Fruit fly (Drosophila melanogaster) whole organism, pupa: ENCODE results near the gene Gmap.

ENCODE experiments used
- CG10348 ChIP-seq: fragments of 200-800 bp; sonication (Bioruptor generic); IDR thresholded peaks from 2 replicates; pipeline ENCODE4 v1.3.6; 2022; ENCODE audit warnings: missing biosample characterization, missing genetic modification characterization
- CG13204 ChIP-seq: fragments of 200-800 bp; sonication (Bioruptor generic); optimal IDR thresholded peaks from 2 replicates; lab custom pipeline; 2018; ENCODE audit warnings: missing biosample characterization, mild to moderate bottlenecking, missing genetic modification characterization, moderate library complexity
- CG14655 ChIP-seq: fragments of 200-800 bp; sonication (Bioruptor generic); optimal IDR thresholded peaks from 3 replicates; lab custom pipeline; 2017; ENCODE audit warnings: mild to moderate bottlenecking, missing biosample characterization, missing genetic modification reagents, missing genetic modification characterization
- CG15710 ChIP-seq: fragments of 200-800 bp; sonication (Bioruptor generic); optimal IDR thresholded peaks from 2 replicates; lab custom pipeline; 2018; ENCODE audit warnings: missing biosample characterization, mild to moderate bottlenecking, missing genetic modification characterization, moderate library complexity
- CG32121 ChIP-seq: fragments of 200-800 bp; sonication (Bioruptor generic); IDR thresholded peaks from 2 replicates; pipeline ENCODE4 v1.3.6; 2022; ENCODE audit warnings: missing biosample characterization, missing genetic modification characterization
- CG34367 ChIP-seq: fragments of 200-800 bp; sonication (Bioruptor generic); optimal IDR thresholded peaks from 2 replicates; lab custom pipeline; 2018; ENCODE audit warnings: missing biosample characterization, mild to moderate bottlenecking, missing genetic modification characterization
- CG4496 ChIP-seq: fragments of 200-800 bp; sonication (Bioruptor generic); IDR thresholded peaks from 3 replicates; pipeline ENCODE4 v1.3.6; 2022; ENCODE audit warnings: missing biosample characterization, missing genetic modification characterization
- CG8159 ChIP-seq: fragments of 200-800 bp; sonication (Bioruptor generic); optimal IDR thresholded peaks from 3 replicates; lab custom pipeline; 2018; ENCODE audit warnings: missing biosample characterization, mild to moderate bottlenecking, missing genetic modification characterization, moderate library complexity
- D1 ChIP-seq: fragments of 200-800 bp; sonication (Bioruptor generic); optimal IDR thresholded peaks from 2 replicates; lab custom pipeline; 2018; ENCODE audit warnings: missing biosample characterization, mild to moderate bottlenecking, missing genetic modification characterization, moderate library complexity
- EcR ChIP-seq: fragments of 200-800 bp; sonication (Bioruptor generic); optimal IDR thresholded peaks from 3 replicates; lab custom pipeline; 2019; ENCODE audit warnings: missing biosample characterization, missing genetic modification characterization, mild to moderate bottlenecking, moderate library complexity, missing genetic modification reagents
- Ets98B ChIP-seq: fragments of 200-800 bp; sonication (Bioruptor generic); IDR thresholded peaks from 2 replicates; pipeline ENCODE4 v1.3.6; 2022; ENCODE audit warnings: missing biosample characterization, missing genetic modification characterization
- Pif1B ChIP-seq: fragments of 200-800 bp; sonication (Bioruptor generic); optimal IDR thresholded peaks from 3 replicates; lab custom pipeline; 2016; ENCODE audit warnings: missing biosample characterization, missing genetic modification characterization
- Snoo ChIP-seq: fragments of 200-800 bp; sonication (Bioruptor generic); optimal IDR thresholded peaks from 3 replicates; lab custom pipeline; 2017; ENCODE audit warnings: missing biosample characterization, mild to moderate bottlenecking, missing genetic modification characterization, inconsistent platforms
- gl ChIP-seq: fragments of 200-800 bp; sonication (Bioruptor generic); optimal IDR thresholded peaks from 2 replicates; lab custom pipeline; 2018; ENCODE audit warnings: missing biosample characterization, mild to moderate bottlenecking, missing genetic modification characterization

DNA sequence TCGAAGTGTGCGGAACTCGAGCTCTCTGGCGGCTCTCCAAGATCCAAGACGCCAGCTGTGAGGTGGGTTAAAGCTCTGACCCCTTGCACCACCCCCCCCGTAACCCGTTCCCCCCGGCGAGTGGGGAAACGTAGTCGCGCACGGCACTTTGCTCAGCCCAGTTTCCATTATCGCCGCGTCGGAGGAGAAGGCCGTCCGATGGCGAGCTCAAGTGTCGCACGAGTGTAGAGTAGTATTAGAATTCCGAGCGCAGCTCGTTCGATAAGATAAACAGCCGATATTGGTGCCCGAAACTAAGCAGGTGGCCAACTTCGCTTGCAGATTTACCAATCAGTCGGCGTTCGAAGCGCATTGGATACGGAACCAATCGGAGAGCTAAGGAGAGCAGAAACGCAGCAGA is 21.3 kb upstream of the Gmap start:
- TF ChIP-seq CG15710 (tag; lab: Kevin White, UChicago) (no peak), CG4496 (GFP tag; lab: Robert Waterston, UW) (peak; percentile 93), CG8159 (tag; lab: Kevin White, UChicago) (no peak), CG32121 (0 out of 2 replicates have a peak, but pooled peaks have one; percentile 30), Ets98B (GFP tag; lab: Robert Waterston, UW) (no peak; the same call in 1 of the 2 replicates), CG34367 (tag; lab: Kevin White, UChicago) (no peak), Pif1B (GFP tag; lab: Kevin White, UChicago) (no peak), CG14655 (GFP tag; lab: Kevin White, UChicago) (no peak), EcR (peak; percentile 70), D1 (tag; lab: Kevin White, UChicago) (no peak), CG10348 (GFP tag; lab: Robert Waterston, UW) (no peak), gl (tag; lab: Kevin White, UChicago) (no peak), CG13204 (GFP tag; lab: Kevin White, UChicago) (no peak), Snoo (no peak)
